Fruit fly (Drosophila melanogaster) whole organism, embryonic: ENCODE data around the gene CG44013.

Experiments
- Abd-B ChIP-seq: fragments of 200-800 bp; sonication (Bioruptor generic); optimal IDR thresholded peaks from 2 replicates; lab custom pipeline; 2018; ENCODE audit warnings: missing biosample characterization, mild to moderate bottlenecking, missing genetic modification characterization, moderate library complexity
- C15 ChIP-seq: fragments of 200-800 bp; sonication (Bioruptor generic); IDR thresholded peaks from 3 replicates; pipeline ENCODE4 v1.3.6; 2022; ENCODE audit warnings: missing biosample characterization, missing genetic modification characterization
- CG16813 ChIP-seq: fragments of 200-800 bp; sonication (Bioruptor generic); IDR thresholded peaks from 3 replicates; pipeline ENCODE4 v1.3.6; 2022; ENCODE audit warnings: missing biosample characterization, missing genetic modification characterization; ENCODE audit not compliant: partially characterized antibody
- CG17186 ChIP-seq: fragments of 200-800 bp; sonication (Bioruptor generic); optimal IDR thresholded peaks from 3 replicates; lab custom pipeline; 2017; ENCODE audit warnings: missing biosample characterization, missing genetic modification reagents, missing genetic modification characterization
- CG17829 ChIP-seq: fragments of 200-800 bp; optimal IDR thresholded peaks from 2 replicates; lab custom pipeline; 2019; ENCODE audit warnings: missing biosample characterization, mild to moderate bottlenecking, missing genetic modification characterization, moderate library complexity
- CG17912 ChIP-seq: fragments of 200-800 bp; sonication (Bioruptor generic); optimal IDR thresholded peaks from 2 replicates; lab custom pipeline; 2018; ENCODE audit warnings: missing biosample characterization, mild to moderate bottlenecking, missing genetic modification characterization
- CG18599 ChIP-seq: fragments of 200-800 bp; sonication (Bioruptor generic); optimal IDR thresholded peaks from 3 replicates; lab custom pipeline; 2017; ENCODE audit warnings: missing biosample characterization, missing genetic modification characterization, mild to moderate bottlenecking, moderate library complexity, missing genetic modification reagents
- CG3281 ChIP-seq: fragments of 200-800 bp; sonication (Bioruptor generic); optimal IDR thresholded peaks from 3 replicates; lab custom pipeline; 2017; ENCODE audit warnings: missing biosample characterization, mild to moderate bottlenecking, missing genetic modification characterization
- CG4282 ChIP-seq: fragments of 200-800 bp; sonication (Bioruptor generic); optimal IDR thresholded peaks from 2 replicates; lab custom pipeline; 2016; ENCODE audit warnings: missing biosample characterization, missing genetic modification characterization
- CG4617 ChIP-seq: fragments of 200-800 bp; sonication (Bioruptor generic); optimal IDR thresholded peaks from 3 replicates; lab custom pipeline; 2016; ENCODE audit warnings: missing biosample characterization, missing genetic modification characterization, borderline replicate concordance
- CG6272 ChIP-seq: fragments of 200-800 bp; sonication (Bioruptor generic); IDR thresholded peaks from 2 replicates; pipeline ENCODE4 v1.3.6; 2022; ENCODE audit warnings: missing biosample characterization, missing genetic modification characterization
- CG6791 ChIP-seq: fragments of 200-800 bp; sonication (Bioruptor generic); IDR thresholded peaks from 3 replicates; pipeline ENCODE4 v1.3.6; 2022; ENCODE audit warnings: missing biosample characterization, missing genetic modification characterization; ENCODE audit not compliant: partially characterized antibody
- CG8388 ChIP-seq: fragments of 200-800 bp; sonication (Bioruptor generic); optimal IDR thresholded peaks from 2 replicates; lab custom pipeline; 2019; ENCODE audit warnings: missing biosample characterization, mild to moderate bottlenecking, missing genetic modification characterization, moderate library complexity
- CG9437 ChIP-seq: fragments of 200-800 bp; sonication (Bioruptor generic); optimal IDR thresholded peaks from 2 replicates; lab custom pipeline; 2018; ENCODE audit warnings: missing biosample characterization, mild to moderate bottlenecking, missing genetic modification characterization
- CG9797 ChIP-seq: fragments of 200-800 bp; sonication (Bioruptor generic); optimal IDR thresholded peaks from 3 replicates; lab custom pipeline; 2018; ENCODE audit warnings: missing biosample characterization, mild to moderate bottlenecking, missing genetic modification characterization
- CTCF ChIP-seq: fragments of 200-800 bp; sonication (Bioruptor generic); optimal IDR thresholded peaks from 2 replicates; lab custom pipeline; 2017; ENCODE audit warnings: missing biosample characterization, mild to moderate bottlenecking, missing genetic modification characterization, moderate library complexity
- Ets97D ChIP-seq: fragments of 200-800 bp; sonication (Bioruptor generic); optimal IDR thresholded peaks from 3 replicates; lab custom pipeline; 2016; ENCODE audit warnings: missing biosample characterization, missing genetic modification characterization
- HmgZ ChIP-seq: fragments of 200-800 bp; sonication (Bioruptor generic); optimal IDR thresholded peaks from 2 replicates; lab custom pipeline; 2018; ENCODE audit warnings: missing biosample characterization, mild to moderate bottlenecking, missing genetic modification characterization
- Hr3 ChIP-seq: fragments of 200-800 bp; sonication (Bioruptor generic); optimal IDR thresholded peaks from 3 replicates; lab custom pipeline; 2016; ENCODE audit warnings: missing biosample characterization, missing genetic modification characterization
- Kr ChIP-seq: fragments of 200-800 bp; sonication (Bioruptor generic); optimal IDR thresholded peaks from 2 replicates; lab custom pipeline; 2017; ENCODE audit warnings: missing biosample characterization, mild to moderate bottlenecking, missing genetic modification characterization
- NfI ChIP-seq: fragments of 200-800 bp; sonication (Bioruptor generic); optimal IDR thresholded peaks from 3 replicates; lab custom pipeline; 2018; ENCODE audit warnings: missing biosample characterization, mild to moderate bottlenecking, missing genetic modification characterization, moderate library complexity
- Side ChIP-seq: fragments of 200-800 bp; sonication (Bioruptor generic); optimal IDR thresholded peaks from 2 replicates; lab custom pipeline; 2016; ENCODE audit warnings: missing biosample characterization, missing genetic modification characterization
- Sox102F ChIP-seq: fragments of 200-800 bp; sonication (Bioruptor generic); optimal IDR thresholded peaks from 2 replicates; lab custom pipeline; 2018; ENCODE audit warnings: missing biosample characterization, mild to moderate bottlenecking, missing genetic modification characterization, moderate library complexity
- Taf1 ChIP-seq: fragments of 200-800 bp; sonication (Bioruptor generic); IDR thresholded peaks from 2 replicates; pipeline ENCODE4 v1.3.6; 2022; ENCODE audit warnings: missing biosample characterization, missing genetic modification characterization
- YL-1 ChIP-seq: fragments of 200-800 bp; sonication (Bioruptor generic); optimal IDR thresholded peaks from 3 replicates; lab custom pipeline; 2017; ENCODE audit warnings: missing biosample characterization, mild to moderate bottlenecking, missing genetic modification characterization
- amos ChIP-seq: fragments of 200-800 bp; sonication (Bioruptor generic); IDR thresholded peaks from 2 replicates; pipeline ENCODE4 v1.3.6; 2022; ENCODE audit warnings: missing biosample characterization, missing genetic modification characterization; ENCODE audit not compliant: partially characterized antibody
- ato ChIP-seq: fragments of 200-800 bp; sonication (Bioruptor generic); IDR thresholded peaks from 2 replicates; pipeline ENCODE4 v1.3.6; 2022; ENCODE audit warnings: missing biosample characterization, missing genetic modification characterization; ENCODE audit not compliant: partially characterized antibody
- chm ChIP-seq: fragments of 200-800 bp; sonication (Bioruptor generic); IDR thresholded peaks from 2 replicates; pipeline ENCODE4 v1.3.6; 2022; ENCODE audit warnings: missing biosample characterization, missing genetic modification characterization
- ci ChIP-seq: fragments of 200-800 bp; sonication (Bioruptor generic); IDR thresholded peaks from 3 replicates; pipeline ENCODE4 v1.3.6; 2022; ENCODE audit warnings: missing biosample characterization, missing genetic modification characterization
- crol ChIP-seq: fragments of 200-800 bp; sonication (Bioruptor generic); IDR thresholded peaks from 2 replicates; pipeline ENCODE4 v1.3.6; 2022; ENCODE audit warnings: missing biosample characterization, missing genetic modification characterization
- danr ChIP-seq: fragments of 200-800 bp; sonication (Bioruptor generic); IDR thresholded peaks from 2 replicates; pipeline ENCODE4 v1.3.6; 2022; ENCODE audit warnings: missing biosample characterization, missing genetic modification characterization
- dpn ChIP-seq, 2 experiments: fragments of 200-800 bp; sonication (Bioruptor generic); optimal IDR thresholded peaks; 3 replicates each; lab custom pipeline; 2016; ENCODE audit warnings: missing biosample characterization in 2 of 2, missing genetic modification characterization in 2 of 2
- eyg ChIP-seq: fragments of 200-800 bp; sonication (Bioruptor generic); optimal IDR thresholded peaks from 3 replicates; lab custom pipeline; 2016; ENCODE audit warnings: missing biosample characterization, missing genetic modification characterization
- fd3F ChIP-seq: fragments of 200-800 bp; sonication (Bioruptor generic); optimal IDR thresholded peaks from 2 replicates; lab custom pipeline; 2018; ENCODE audit warnings: missing biosample characterization, mild to moderate bottlenecking, missing genetic modification characterization, moderate library complexity
- grn ChIP-seq: fragments of 200-800 bp; sonication (Bioruptor generic); optimal IDR thresholded peaks from 3 replicates; lab custom pipeline; 2017; ENCODE audit warnings: missing biosample characterization, missing genetic modification characterization
- hth ChIP-seq: fragments of >200 bp; optimal IDR thresholded peaks from 2 replicates; lab custom pipeline; 2017; ENCODE audit warnings: inconsistent platforms
- kay ChIP-seq: fragments of 200-800 bp; sonication (Bioruptor generic); optimal IDR thresholded peaks from 2 replicates; lab custom pipeline; 2016; ENCODE audit warnings: missing biosample characterization, missing genetic modification characterization
- nmo ChIP-seq: fragments of 200-800 bp; sonication (Bioruptor generic); optimal IDR thresholded peaks from 2 replicates; lab custom pipeline; 2018; ENCODE audit warnings: missing biosample characterization, mild to moderate bottlenecking, missing genetic modification characterization, moderate library complexity
- pb ChIP-seq: fragments of 200-800 bp; sonication (Bioruptor generic); optimal IDR thresholded peaks from 3 replicates; lab custom pipeline; 2016; ENCODE audit warnings: missing biosample characterization, missing genetic modification characterization
- pho ChIP-seq: fragments of 200-800 bp; sonication (Bioruptor generic); optimal IDR thresholded peaks from 2 replicates; lab custom pipeline; 2016; ENCODE audit warnings: missing biosample characterization, missing genetic modification characterization
- phol ChIP-seq: fragments of 200-800 bp; sonication (Bioruptor generic); optimal IDR thresholded peaks from 3 replicates; lab custom pipeline; 2018; ENCODE audit warnings: missing biosample characterization, mild to moderate bottlenecking, missing genetic modification characterization, moderate library complexity
- psq ChIP-seq: fragments of 200-800 bp; sonication (Bioruptor generic); optimal IDR thresholded peaks from 2 replicates; lab custom pipeline; 2017; ENCODE audit warnings: missing biosample characterization, missing genetic modification characterization
- pzg ChIP-seq: fragments of 200-800 bp; sonication (Bioruptor generic); optimal IDR thresholded peaks from 3 replicates; lab custom pipeline; 2018; ENCODE audit warnings: missing biosample characterization, mild to moderate bottlenecking, missing genetic modification characterization, moderate library complexity
- row ChIP-seq: fragments of 200-800 bp; sonication (Bioruptor generic); IDR thresholded peaks from 3 replicates; pipeline ENCODE4 v1.3.6; 2022; ENCODE audit warnings: missing biosample characterization, missing genetic modification characterization
- sc ChIP-seq, 3 experiments: fragments of >200 bp in 2 of 3; fragments of 200-800 bp in 1 of 3; sonication (Bioruptor generic) in 1 of 3; optimal IDR thresholded peaks; 2 replicates in 2 of 3; 3 replicates in 1 of 3; lab custom pipeline; 2017; ENCODE audit warnings: mild to moderate bottlenecking in 1 of 3, missing biosample characterization in 1 of 3, missing genetic modification characterization in 1 of 3, missing genetic modification reagents in 1 of 3
- stwl ChIP-seq: fragments of 200-800 bp; sonication (Bioruptor generic); optimal IDR thresholded peaks from 3 replicates; lab custom pipeline; 2018; ENCODE audit warnings: missing biosample characterization, mild to moderate bottlenecking, missing genetic modification characterization, moderate library complexity
- tna ChIP-seq: fragments of 200-800 bp; sonication (Bioruptor generic); IDR thresholded peaks from 2 replicates; pipeline ENCODE4 v1.3.6; 2022; ENCODE audit warnings: missing biosample characterization, missing genetic modification characterization; ENCODE audit not compliant: partially characterized antibody
- trem ChIP-seq: fragments of 200-800 bp; optimal IDR thresholded peaks from 3 replicates; lab custom pipeline; 2019; ENCODE audit warnings: missing biosample characterization, mild to moderate bottlenecking, missing genetic modification characterization, moderate library complexity
- ttk ChIP-seq: fragments of 200-800 bp; sonication (Bioruptor generic); IDR thresholded peaks from 2 replicates; pipeline ENCODE4 v2.1.2; 2022; ENCODE audit warnings: missing biosample characterization, missing genetic modification characterization
- vvl ChIP-seq: fragments of 200-800 bp; sonication (Bioruptor generic); IDR thresholded peaks from 2 replicates; pipeline ENCODE4 v1.3.6; 2022; ENCODE audit warnings: missing biosample characterization, missing genetic modification characterization
- wek ChIP-seq: fragments of 200-800 bp; sonication (Bioruptor generic); optimal IDR thresholded peaks from 3 replicates; lab custom pipeline; 2018; ENCODE audit warnings: missing biosample characterization, mild to moderate bottlenecking, missing genetic modification characterization, moderate library complexity
- z ChIP-seq: fragments of 200-800 bp; sonication (Bioruptor generic); IDR thresholded peaks from 3 replicates; pipeline ENCODE4 v1.3.6; 2022; ENCODE audit warnings: missing biosample characterization, missing genetic modification characterization

Gene CG44013

DNA sequence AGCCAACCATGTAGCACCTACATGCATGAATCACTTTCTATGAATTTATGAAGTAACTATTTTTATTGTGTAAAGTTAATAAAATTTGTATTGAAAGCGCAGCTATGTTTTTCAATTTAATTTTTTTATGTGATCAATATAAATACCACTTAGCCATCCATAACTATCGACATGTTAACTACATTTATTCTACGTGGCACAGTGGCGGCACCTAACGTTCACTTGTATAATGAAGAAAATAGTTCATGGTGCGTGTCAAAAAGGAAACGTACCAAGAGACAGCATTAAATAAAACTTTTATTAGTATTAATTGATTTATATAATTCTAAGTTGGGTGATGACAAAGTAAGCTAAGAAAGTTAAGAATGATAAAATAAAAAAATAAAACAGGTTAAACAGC is 16.5 kb downstream of the CG44013 start (continued):
- TF ChIP-seq Abd-B (GFP tag; lab: Kevin White, UChicago) (peak; percentile 32), pb (GFP tag; lab: Kevin White, UChicago) (no peak), CG17912 (GFP tag; lab: Kevin White, UChicago) (no peak), stwl (tag; lab: Kevin White, UChicago) (peak; percentile 74), tna (GFP tag; lab: Robert Waterston, UW) (no peak), CG4282 (no peak), Sox102F (GFP tag; lab: Kevin White, UChicago) (no peak), CG6791 (GFP tag; lab: Robert Waterston, UW) (peak; percentile 42; the same call in 1 of the 3 replicates), CG16813 (peak; percentile 46; the same call in 1 of the 3 replicates), Side (GFP tag; lab: Kevin White, UChicago) (no peak), amos (GFP tag; lab: Robert Waterston, UW) (peak; percentile 64; the same call in 1 of the 2 replicates), CG8388 (GFP tag; lab: Kevin White, UChicago) (no peak), eyg (no peak), CG9437 (no peak), row (GFP tag; lab: Robert Waterston, UW) (no peak), ci (GFP tag; lab: Robert Waterston, UW) (peak; percentile 45; the same call in 1 of the 3 replicates), CG3281 (no peak), CG17829 (tag; lab: Kevin White, UChicago) (no peak), hth (no peak), dpn (GFP tag; optimal IDR thresholded peaks at IDR 0.05; lab: Kevin White, UChicago) (no peak), CTCF (GFP tag; lab: Kevin White, UChicago) (peak; percentile 95), chm (GFP tag; lab: Robert Waterston, UW) (no peak), z (no peak), phol (tag; lab: Kevin White, UChicago) (peak; percentile 7), HmgZ (tag; lab: Kevin White, UChicago) (peak; percentile 2), kay (GFP tag; lab: Kevin White, UChicago) (no peak), CG18599 (GFP tag; lab: Kevin White, UChicago) (no peak), nmo (peak; percentile 9), Hr3 (GFP tag; lab: Kevin White, UChicago) (peak; percentile 22), crol (no peak), C15 (GFP tag; lab: Robert Waterston, UW) (no peak), Taf1 (GFP tag; lab: Robert Waterston, UW) (no peak), Kr (no peak), grn (GFP tag; lab: Kevin White, UChicago) (no peak), NfI (peak; percentile 13)
- TF ChIP-seq, all 482 proteins: peak for 29

DNA sequence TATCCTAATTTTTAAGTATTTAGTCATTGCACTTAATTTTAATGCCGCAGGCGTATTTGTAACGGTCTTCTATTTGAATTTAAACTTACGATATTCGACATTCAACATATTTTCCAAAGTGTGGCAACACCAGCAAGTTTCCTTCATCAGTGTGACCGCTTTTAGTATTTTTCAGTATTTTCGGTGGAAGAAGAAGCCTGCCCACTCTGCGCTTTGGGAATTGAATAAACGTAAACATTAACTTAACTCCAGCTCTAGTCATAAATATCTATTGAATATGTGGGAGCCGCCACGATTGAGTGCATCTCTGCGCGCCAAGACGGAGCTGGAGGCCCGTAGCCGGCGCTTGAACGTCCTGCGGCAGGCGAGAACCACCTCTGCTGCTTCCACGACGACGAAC is 23.9 kb downstream of the CG44013 start, which contains the start of gene obe:
Gene obe (plus strand): TSS at position 185 of the 400 bp plus-strand sequence.
- TF ChIP-seq fd3F (GFP tag; lab: Kevin White, UChicago), result no peak
- no peak for TF ChIP-seq CG6272 (GFP tag; lab: Robert Waterston, UW)
- TF ChIP-seq sc (optimal IDR thresholded peaks at IDR 0.05; lab: Kevin White, UChicago), result no peak
- TF ChIP-seq sc (GFP tag; optimal IDR thresholded peaks at IDR 0.05; lab: Kevin White, UChicago), result no peak
- peak; percentile 73 for TF ChIP-seq YL-1 (GFP tag; lab: Kevin White, UChicago)
- TF ChIP-seq CG17186 (GFP tag; lab: Kevin White, UChicago), result peak; percentile 61
- TF ChIP-seq danr (GFP tag; lab: Robert Waterston, UW), result no peak
- peak; percentile 16 for TF ChIP-seq CG17829 (tag; lab: Kevin White, UChicago)
- peak; percentile 68 for TF ChIP-seq Ets97D
- no peak for TF ChIP-seq pho (GFP tag; lab: Kevin White, UChicago)
- TF ChIP-seq trem (tag; lab: Kevin White, UChicago), result peak; percentile 98
- TF ChIP-seq wek (GFP tag; lab: Kevin White, UChicago), result no peak
- TF ChIP-seq stwl (tag; lab: Kevin White, UChicago), result peak; percentile 81
- TF ChIP-seq CG9797 (GFP tag; lab: Kevin White, UChicago), result peak; percentile 91
- no peak for TF ChIP-seq psq
- TF ChIP-seq ato (GFP tag; lab: Robert Waterston, UW), result peak; percentile 46; the same call in 1 of the 2 replicates
- no peak for TF ChIP-seq ttk (GFP tag; lab: Robert Waterston, UW)
- TF ChIP-seq CG9437, result peak; percentile 37
- TF ChIP-seq vvl, result peak; percentile 17; the same call in 1 of the 2 replicates
- peak; percentile 80 for TF ChIP-seq CG4617 (GFP tag; lab: Kevin White, UChicago)
- peak; percentile 74 for TF ChIP-seq pzg (GFP tag; lab: Kevin White, UChicago)
